Fruit fly (Drosophila melanogaster): ENCODE results near the gene CG44428.

Gene CG44428

dm6 chrX:13529673-13530072 lies 376 bp downstream of the CG44428 start (continued):
- TF ChIP-seq CG9139 (GFP tag; optimal IDR thresholded peaks at IDR 0.05) = no peak
- peak; percentile 71 for TF ChIP-seq svp (GFP tag)
- peak; percentile 19 for TF ChIP-seq CG32006 (GFP tag; optimal IDR thresholded peaks at IDR 0.05)
- no peak for TF ChIP-seq CG1621 (tag; optimal IDR thresholded peaks at IDR 0.05)
- TF ChIP-seq fd59A (GFP tag; optimal IDR thresholded peaks at IDR 0.05) = no peak
- TF ChIP-seq Blimp-1 (GFP tag; optimal IDR thresholded peaks at IDR 0.05) = no peak
- TF ChIP-seq CG4318 (GFP tag; optimal IDR thresholded peaks at IDR 0.05) = no peak
- no peak for TF ChIP-seq ss (GFP tag; optimal IDR thresholded peaks at IDR 0.05)

- TF ChIP-seq CG32006 (GFP tag; optimal IDR thresholded peaks at IDR 0.05) = no peak
- no peak for TF ChIP-seq CG11902 (GFP tag; optimal IDR thresholded peaks at IDR 0.05)
- TF ChIP-seq CG6808 (GFP tag; optimal IDR thresholded peaks at IDR 0.05) = no peak
- no peak for TF ChIP-seq CG6792 (GFP tag; optimal IDR thresholded peaks at IDR 0.05)
- TF ChIP-seq acj6 (GFP tag; optimal IDR thresholded peaks at IDR 0.05) = no peak
- TF ChIP-seq Hr38 (GFP tag; optimal IDR thresholded peaks at IDR 0.05) = no peak
- no peak for TF ChIP-seq Hr39 (GFP tag; optimal IDR thresholded peaks at IDR 0.05)
- no peak for TF ChIP-seq pdm3 (GFP tag; optimal IDR thresholded peaks at IDR 0.05)
- no peak for TF ChIP-seq Smox (GFP tag; optimal IDR thresholded peaks at IDR 0.05)
- no peak for TF ChIP-seq topi (GFP tag; optimal IDR thresholded peaks at IDR 0.05)
- no peak for TF ChIP-seq Sox15 (GFP tag; optimal IDR thresholded peaks at IDR 0.05)
- no peak for TF ChIP-seq CG8319 (GFP tag; optimal IDR thresholded peaks at IDR 0.05)
These were observed 2.3 kb downstream of the CG44428 start, which contains the start of gene CG15754 for dm6 chrX:13527706-13528105. Gene CG15754 (plus strand): TSS chrX:13528006.
